Fruit fly (Drosophila melanogaster) whole organism, pupa: Measurements from ENCODE around the gene CG14258.

ENCODE experiments used
- CG10348 ChIP-seq: fragments of 200-800 bp; sonication (Bioruptor generic); IDR thresholded peaks from 2 replicates; pipeline ENCODE4 v1.3.6; 2022; ENCODE audit warnings: missing biosample characterization, missing genetic modification characterization
- CG12605 ChIP-seq: fragments of 200-800 bp; sonication (Bioruptor generic); IDR thresholded peaks from 2 replicates; pipeline ENCODE4 v1.3.6; 2022; ENCODE audit warnings: missing biosample characterization, missing genetic modification characterization
- CG13204 ChIP-seq: fragments of 200-800 bp; sonication (Bioruptor generic); optimal IDR thresholded peaks from 2 replicates; lab custom pipeline; 2018; ENCODE audit warnings: missing biosample characterization, mild to moderate bottlenecking, missing genetic modification characterization, moderate library complexity
- CG14655 ChIP-seq: fragments of 200-800 bp; sonication (Bioruptor generic); optimal IDR thresholded peaks from 3 replicates; lab custom pipeline; 2017; ENCODE audit warnings: mild to moderate bottlenecking, missing biosample characterization, missing genetic modification reagents, missing genetic modification characterization
- CG15710 ChIP-seq: fragments of 200-800 bp; sonication (Bioruptor generic); optimal IDR thresholded peaks from 2 replicates; lab custom pipeline; 2018; ENCODE audit warnings: missing biosample characterization, mild to moderate bottlenecking, missing genetic modification characterization, moderate library complexity
- CG17806 ChIP-seq: fragments of 200-800 bp; sonication (Bioruptor generic); optimal IDR thresholded peaks from 2 replicates; lab custom pipeline; 2018; ENCODE audit warnings: missing biosample characterization, mild to moderate bottlenecking, missing genetic modification characterization, moderate library complexity
- CG32121 ChIP-seq: fragments of 200-800 bp; sonication (Bioruptor generic); IDR thresholded peaks from 2 replicates; pipeline ENCODE4 v1.3.6; 2022; ENCODE audit warnings: missing biosample characterization, missing genetic modification characterization
- CG34367 ChIP-seq: fragments of 200-800 bp; sonication (Bioruptor generic); optimal IDR thresholded peaks from 2 replicates; lab custom pipeline; 2018; ENCODE audit warnings: missing biosample characterization, mild to moderate bottlenecking, missing genetic modification characterization
- CG4496 ChIP-seq: fragments of 200-800 bp; sonication (Bioruptor generic); IDR thresholded peaks from 3 replicates; pipeline ENCODE4 v1.3.6; 2022; ENCODE audit warnings: missing biosample characterization, missing genetic modification characterization
- CG8159 ChIP-seq: fragments of 200-800 bp; sonication (Bioruptor generic); optimal IDR thresholded peaks from 3 replicates; lab custom pipeline; 2018; ENCODE audit warnings: missing biosample characterization, mild to moderate bottlenecking, missing genetic modification characterization, moderate library complexity
- CG8301 ChIP-seq: fragments of 200-800 bp; sonication (Bioruptor generic); optimal IDR thresholded peaks from 2 replicates; lab custom pipeline; 2018; ENCODE audit warnings: missing biosample characterization, mild to moderate bottlenecking, missing genetic modification characterization
- CG9948 ChIP-seq: fragments of 200-800 bp; sonication (Bioruptor generic); optimal IDR thresholded peaks from 2 replicates; lab custom pipeline; 2018; ENCODE audit warnings: missing biosample characterization, mild to moderate bottlenecking, missing genetic modification characterization, moderate library complexity
- D1 ChIP-seq: fragments of 200-800 bp; sonication (Bioruptor generic); optimal IDR thresholded peaks from 2 replicates; lab custom pipeline; 2018; ENCODE audit warnings: missing biosample characterization, mild to moderate bottlenecking, missing genetic modification characterization, moderate library complexity
- EcR ChIP-seq: fragments of 200-800 bp; sonication (Bioruptor generic); optimal IDR thresholded peaks from 3 replicates; lab custom pipeline; 2019; ENCODE audit warnings: missing biosample characterization, missing genetic modification characterization, mild to moderate bottlenecking, moderate library complexity, missing genetic modification reagents
- Ets98B ChIP-seq: fragments of 200-800 bp; sonication (Bioruptor generic); IDR thresholded peaks from 2 replicates; pipeline ENCODE4 v1.3.6; 2022; ENCODE audit warnings: missing biosample characterization, missing genetic modification characterization
- Pif1A ChIP-seq: fragments of 200-800 bp; sonication (Bioruptor generic); optimal IDR thresholded peaks from 3 replicates; lab custom pipeline; 2016; ENCODE audit warnings: missing biosample characterization, missing genetic modification characterization
- Pif1B ChIP-seq: fragments of 200-800 bp; sonication (Bioruptor generic); optimal IDR thresholded peaks from 3 replicates; lab custom pipeline; 2016; ENCODE audit warnings: missing biosample characterization, missing genetic modification characterization
- Snoo ChIP-seq: fragments of 200-800 bp; sonication (Bioruptor generic); optimal IDR thresholded peaks from 3 replicates; lab custom pipeline; 2017; ENCODE audit warnings: missing biosample characterization, mild to moderate bottlenecking, missing genetic modification characterization, inconsistent platforms
- fd96Ca ChIP-seq: fragments of 200-800 bp; sonication (Bioruptor generic); IDR thresholded peaks from 3 replicates; pipeline ENCODE4 v1.3.6; 2022; ENCODE audit warnings: missing biosample characterization, missing genetic modification characterization
- gl ChIP-seq: fragments of 200-800 bp; sonication (Bioruptor generic); optimal IDR thresholded peaks from 2 replicates; lab custom pipeline; 2018; ENCODE audit warnings: missing biosample characterization, mild to moderate bottlenecking, missing genetic modification characterization
- rn ChIP-seq: fragments of 200-800 bp; sonication (Bioruptor generic); IDR thresholded peaks from 2 replicates; pipeline ENCODE4 v1.3.6; 2022; ENCODE audit warnings: missing biosample characterization, missing genetic modification characterization

CG14258 gene

dm6 chr3R:27065136-27065535, 27.8 kb upstream of the CG14258 start, which contains the start of gene CG43935:
TSS of gene CG43935 (plus strand) at chr3R:27065436.
- no peak for TF ChIP-seq CG14655
- TF ChIP-seq CG8301 (tag; lab: Kevin White, UChicago): no peak

dm6 chr3R:27067362-27067761, 25.6 kb upstream of the CG14258 start:
- TF ChIP-seq CG32121 (no peak), CG10348 (no peak), Snoo (tag; lab: Kevin White, UChicago) (no peak), rn (no peak), CG34367 (tag; lab: Kevin White, UChicago) (no peak), Ets98B (no peak), gl (tag; lab: Kevin White, UChicago) (no peak), Pif1A (GFP tag; lab: Kevin White, UChicago) (no peak), D1 (no peak), EcR (no peak), CG4496 (no peak), CG8301 (tag; lab: Kevin White, UChicago) (no peak), CG15710 (tag; lab: Kevin White, UChicago) (no peak), Pif1B (GFP tag; lab: Kevin White, UChicago) (no peak), CG8159 (tag; lab: Kevin White, UChicago) (no peak), fd96Ca (GFP tag; lab: Robert Waterston, UW) (no peak), CG14655 (no peak), CG9948 (tag; lab: Kevin White, UChicago) (no peak), CG13204 (GFP tag; lab: Kevin White, UChicago) (no peak)

dm6 chr3R:27069201-27069600, 23.7 kb upstream of the CG14258 start:
- TF ChIP-seq CG12605 (GFP tag; lab: Robert Waterston, UW) (peak; percentile 36; the same call in 1 of the 2 replicates), Pif1B (GFP tag; lab: Kevin White, UChicago) (no peak), CG4496 (0 out of 3 replicates have a peak, but pooled peaks have one; percentile 33), CG34367 (tag; lab: Kevin White, UChicago) (peak; percentile 57), CG13204 (GFP tag; lab: Kevin White, UChicago) (no peak), gl (tag; lab: Kevin White, UChicago) (peak; percentile 66), CG17806 (tag; lab: Kevin White, UChicago) (no peak), EcR (no peak), Ets98B (peak; percentile 26; the same call in 1 of the 2 replicates), rn (no peak), CG15710 (tag; lab: Kevin White, UChicago) (no peak), Snoo (tag; lab: Kevin White, UChicago) (no peak), Pif1A (GFP tag; lab: Kevin White, UChicago) (peak; percentile 44), CG10348 (no peak), CG32121 (no peak), CG8159 (tag; lab: Kevin White, UChicago) (peak; percentile 34), fd96Ca (GFP tag; lab: Robert Waterston, UW) (peak; percentile 33; the same call in 1 of the 3 replicates), CG14655 (no peak)

- TF ChIP-seq CG4496 (peak; percentile 69), CG12605 (GFP tag; lab: Robert Waterston, UW) (peak; percentile 38; the same call in 1 of the 2 replicates), Pif1B (GFP tag; lab: Kevin White, UChicago) (peak; percentile 5), rn (no peak), CG32121 (no peak; the same call in none of the 2 replicates), fd96Ca (GFP tag; lab: Robert Waterston, UW) (peak; percentile 54; the same call in 1 of the 3 replicates), EcR (peak; percentile 48), CG8301 (tag; lab: Kevin White, UChicago) (no peak), Ets98B (peak; percentile 47; the same call in 1 of the 2 replicates), gl (tag; lab: Kevin White, UChicago) (no peak), CG14655 (no peak), CG13204 (GFP tag; lab: Kevin White, UChicago) (peak; percentile 100), Pif1A (GFP tag; lab: Kevin White, UChicago) (no peak)
Observed at dm6 chr3R:27069810-27070625, 22.9 kb upstream of the CG14258 start, which contains the start of gene spz. TSS of gene spz (minus strand) at chr3R:27070070.

- no peak for TF ChIP-seq CG15710 (tag; lab: Kevin White, UChicago)
- no peak for TF ChIP-seq fd96Ca (GFP tag; lab: Robert Waterston, UW)
- TF ChIP-seq CG32121: peak; percentile 55; the same call in 1 of the 2 replicates
- TF ChIP-seq Pif1A (GFP tag; lab: Kevin White, UChicago): no peak
- peak; percentile 17; the same call in 1 of the 2 replicates for TF ChIP-seq Ets98B
- TF ChIP-seq CG13204 (GFP tag; lab: Kevin White, UChicago): no peak
- no peak for TF ChIP-seq EcR
- TF ChIP-seq CG10348: no peak
- no peak for TF ChIP-seq Snoo (tag; lab: Kevin White, UChicago)
- no peak for TF ChIP-seq rn
- TF ChIP-seq CG4496: peak; percentile 47; the same call in 1 of the 3 replicates
Observed at dm6 chr3R:27070906-27071498, 21.9 kb upstream of the CG14258 start.

- TF ChIP-seq CG10348 (no peak), CG4496 (0 out of 3 replicates have a peak, but pooled peaks have one; percentile 34), CG12605 (GFP tag; lab: Robert Waterston, UW) (0 out of 2 replicates have a peak, but pooled peaks have one; percentile 34), Snoo (tag; lab: Kevin White, UChicago) (no peak)
Observed at dm6 chr3R:27075694-27076093, 17.2 kb upstream of the CG14258 start, which contains the start of gene CG14257. TSS of gene CG14257 (plus strand) at chr3R:27075870.
